Fruit fly (Drosophila melanogaster) whole organism, wandering third instar larva: ENCODE results near the gene CG34462.

Experiments used
- Abd-B ChIP-seq: fragments of >200 bp; optimal IDR thresholded peaks from 2 replicates; lab custom pipeline; 2017; ENCODE audit warnings: missing biosample characterization, missing genetic modification characterization
- CrebA ChIP-seq: fragments of 200-800 bp; sonication (Bioruptor generic); optimal IDR thresholded peaks from 2 replicates; lab custom pipeline; 2016; ENCODE audit warnings: missing biosample characterization, mild to moderate bottlenecking, missing genetic modification characterization, borderline replicate concordance
- GATAd ChIP-seq: sonication (Bioruptor generic); optimal IDR thresholded peaks from 2 replicates; lab custom pipeline; 2016; ENCODE audit warnings: missing biosample characterization, missing genetic modification characterization
- HLH106 ChIP-seq: fragments of 200-800 bp; optimal IDR thresholded peaks from 3 replicates; lab custom pipeline; 2019; ENCODE audit warnings: missing biosample characterization, mild to moderate bottlenecking, missing genetic modification characterization, moderate library complexity
- Hnf4 ChIP-seq: fragments of 200-800 bp; sonication (Bioruptor generic); optimal IDR thresholded peaks from 2 replicates; lab custom pipeline; 2016; ENCODE audit warnings: missing biosample characterization, mild to moderate bottlenecking, missing genetic modification characterization
- Hr78 ChIP-seq: fragments of >200 bp; optimal IDR thresholded peaks from 2 replicates; lab custom pipeline; 2017; ENCODE audit warnings: missing biosample characterization, missing genetic modification characterization
- Hr83 ChIP-seq: fragments of 200-300 bp; sonication (Bioruptor generic); optimal IDR thresholded peaks from 2 replicates; lab custom pipeline; 2016; ENCODE audit warnings: missing biosample characterization, mild to moderate bottlenecking, missing genetic modification characterization, moderate library complexity; ENCODE audit not compliant: poor library complexity, severe bottlenecking
- Jra ChIP-seq: sonication (Bioruptor generic); optimal IDR thresholded peaks from 2 replicates; lab custom pipeline; 2016; ENCODE audit warnings: missing biosample characterization, missing genetic modification characterization
- Mio ChIP-seq: sonication (Bioruptor generic); optimal IDR thresholded peaks from 2 replicates; lab custom pipeline; 2016; ENCODE audit warnings: missing biosample characterization, missing genetic modification characterization
- OdsH ChIP-seq: fragments of 200-800 bp; sonication (Bioruptor generic); optimal IDR thresholded peaks from 2 replicates; lab custom pipeline; 2016; ENCODE audit warnings: missing biosample characterization, mild to moderate bottlenecking, missing genetic modification characterization
- Rel ChIP-seq, 2 experiments: fragments of 200-800 bp; sonication (Bioruptor generic) in 1 of 2; optimal IDR thresholded peaks; 2 replicates in 1 of 2; 3 replicates in 1 of 2; lab custom pipeline; 2016 to 2019; ENCODE audit warnings: mild to moderate bottlenecking in 2 of 2, missing biosample characterization in 2 of 2, missing genetic modification characterization in 2 of 2, moderate library complexity in 1 of 2
- Sp1 ChIP-seq: fragments of 200-800 bp; sonication (Bioruptor generic); optimal IDR thresholded peaks from 3 replicates; lab custom pipeline; 2019; ENCODE audit warnings: missing biosample characterization, mild to moderate bottlenecking, missing genetic modification characterization, moderate library complexity
- Vsx2 ChIP-seq: fragments of 200-300, 225-300 bp; sonication (Bioruptor generic); optimal IDR thresholded peaks from 2 replicates; lab custom pipeline; 2018; ENCODE audit warnings: missing biosample characterization, missing genetic modification characterization; ENCODE audit not compliant: partially characterized antibody
- br ChIP-seq: fragments of 200-800 bp; sonication (Bioruptor generic); optimal IDR thresholded peaks from 2 replicates; lab custom pipeline; 2016; ENCODE audit warnings: missing biosample characterization, missing genetic modification characterization
- brk ChIP-seq: fragments of 200-800 bp; sonication (Bioruptor generic); optimal IDR thresholded peaks from 2 replicates; lab custom pipeline; 2016; ENCODE audit warnings: missing biosample characterization, mild to moderate bottlenecking, missing genetic modification characterization
- dl ChIP-seq, 2 experiments: fragments of 175-275, 200-275 bp in 1 of 2; fragments of 200-275 bp in 1 of 2; sonication (Bioruptor generic); optimal IDR thresholded peaks; lab custom pipeline; 2018; ENCODE audit warnings: mild to moderate bottlenecking in 2 of 2, missing biosample characterization in 2 of 2, missing genetic modification characterization in 2 of 2, moderate library complexity in 2 of 2; ENCODE audit not compliant: partially characterized antibody in 2 of 2, insufficient read depth in 1 of 2
- dsf ChIP-seq: sonication (Bioruptor generic); optimal IDR thresholded peaks from 2 replicates; lab custom pipeline; 2016; ENCODE audit warnings: missing biosample characterization, missing genetic modification characterization, borderline replicate concordance
- ey ChIP-seq: fragments of 200-800 bp; sonication (Bioruptor generic); optimal IDR thresholded peaks from 2 replicates; lab custom pipeline; 2016; ENCODE audit warnings: missing biosample characterization, missing genetic modification characterization
- foxo ChIP-seq, 2 experiments: fragments of 200-800 bp; sonication (Bioruptor generic); optimal IDR thresholded peaks; 2 replicates in 1 of 2; 3 replicates in 1 of 2; lab custom pipeline; 2016 to 2017; ENCODE audit warnings: missing biosample characterization in 2 of 2, missing genetic modification characterization in 2 of 2
- fru ChIP-seq: fragments of 200-800 bp; sonication (Bioruptor generic); optimal IDR thresholded peaks from 3 replicates; lab custom pipeline; 2016; ENCODE audit warnings: missing biosample characterization, mild to moderate bottlenecking, missing genetic modification characterization
- h ChIP-seq: fragments of 200-800 bp; sonication (Bioruptor generic); optimal IDR thresholded peaks from 3 replicates; lab custom pipeline; 2016; ENCODE audit warnings: missing biosample characterization, mild to moderate bottlenecking, missing genetic modification characterization
- lola ChIP-seq: fragments of >200 bp; optimal IDR thresholded peaks from 2 replicates; lab custom pipeline; 2017; ENCODE audit warnings: missing biosample characterization, missing genetic modification characterization
- pan ChIP-seq: fragments of >200 bp; optimal IDR thresholded peaks from 2 replicates; lab custom pipeline; 2017
- psq ChIP-seq: fragments of 200-800 bp; sonication (Bioruptor generic); optimal IDR thresholded peaks from 3 replicates; lab custom pipeline; 2017; ENCODE audit warnings: missing biosample characterization, mild to moderate bottlenecking, missing genetic modification characterization, moderate library complexity
- rgr ChIP-seq: fragments of 200-800 bp; sonication (Bioruptor generic); optimal IDR thresholded peaks from 3 replicates; lab custom pipeline; 2016; ENCODE audit warnings: missing biosample characterization, mild to moderate bottlenecking, missing genetic modification characterization
- sage ChIP-seq: fragments of 200-800 bp; sonication (Bioruptor generic); optimal IDR thresholded peaks from 2 replicates; lab custom pipeline; 2016; ENCODE audit warnings: missing biosample characterization, mild to moderate bottlenecking, missing genetic modification characterization
- sv ChIP-seq: fragments of 200-800 bp; sonication (Bioruptor generic); optimal IDR thresholded peaks from 3 replicates; lab custom pipeline; 2016; ENCODE audit warnings: missing biosample characterization, missing genetic modification characterization
- usp ChIP-seq: fragments of >200 bp; optimal IDR thresholded peaks from 2 replicates; lab custom pipeline; 2017; ENCODE audit warnings: missing biosample characterization, missing genetic modification characterization

The CG34462 gene

DNA sequence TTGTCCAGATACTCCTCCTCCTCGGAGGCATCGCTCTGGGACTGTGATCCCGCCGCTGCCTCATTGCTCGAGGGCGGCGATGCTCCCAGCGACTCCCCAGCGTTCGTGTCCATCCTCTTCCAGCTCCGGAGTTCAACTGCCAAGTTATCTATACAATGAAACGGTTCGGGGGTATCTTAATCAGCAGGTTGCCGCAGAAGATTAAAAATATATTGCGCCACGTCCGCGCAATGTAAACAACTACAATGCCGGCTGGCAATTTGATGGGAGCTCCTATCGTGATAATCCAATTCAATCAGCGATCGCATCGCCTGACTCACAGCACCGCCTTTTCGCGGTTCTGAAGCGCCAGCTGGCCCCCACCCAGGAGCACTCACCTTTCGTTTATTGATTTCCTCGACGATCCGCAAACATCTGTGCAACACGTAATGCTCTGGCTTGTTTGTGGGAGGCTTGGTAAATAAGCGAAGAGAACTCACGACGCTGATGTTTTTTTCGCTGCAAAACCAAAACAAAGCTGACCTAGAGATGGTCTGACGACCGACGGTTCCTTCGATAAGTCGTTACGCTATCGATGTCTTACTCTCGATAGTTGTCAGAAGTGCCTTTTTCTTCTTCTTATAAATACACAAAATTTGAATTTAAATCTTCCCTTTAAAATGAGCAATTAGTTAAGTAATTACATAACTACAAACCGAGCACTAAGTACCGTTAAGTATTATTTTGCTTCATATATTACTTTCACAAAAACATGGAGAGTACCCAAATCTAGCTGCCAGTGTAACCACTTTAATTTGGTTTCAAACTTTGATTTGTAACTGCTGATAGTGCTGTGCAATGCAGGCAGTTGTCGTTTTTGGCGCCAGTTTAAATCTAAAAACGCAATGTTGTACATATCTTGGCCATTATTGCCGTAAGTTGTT is 38.8 kb upstream of the CG34462 start, which contains the start of gene cert (continued):
- peak; percentile 54 for TF ChIP-seq brk (GFP tag; lab: Kevin White, UChicago)
- TF ChIP-seq, all 38 proteins: peak for 16

DNA sequence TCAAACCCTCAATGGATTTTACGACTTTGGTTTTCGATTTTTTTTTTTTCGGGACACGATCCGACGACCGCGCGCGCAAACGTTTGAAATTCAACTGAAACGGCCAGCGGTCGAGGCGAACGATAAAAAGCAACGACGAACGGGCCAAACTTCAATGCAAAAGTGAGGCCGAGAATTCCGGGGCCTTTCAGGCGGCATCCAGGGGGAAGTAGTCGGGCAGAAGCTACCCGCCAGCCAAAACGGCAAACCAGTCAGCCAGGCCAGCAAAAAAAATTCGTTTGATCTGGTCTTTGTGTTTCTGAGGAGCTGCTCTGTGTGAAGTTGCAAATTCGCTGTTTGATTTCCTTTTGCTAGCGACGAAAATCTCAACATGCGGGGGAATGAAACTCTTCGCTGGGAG is 33.2 kb upstream of the CG34462 start, which contains the start of gene CG7201:
Gene CG7201, minus strand, starts transcription at position 101 of the 400 bp plus-strand sequence.
- TF ChIP-seq Rel (GFP tag; optimal IDR thresholded peaks at IDR 0.05; lab: Kevin White, UChicago) (no peak), Rel (tag; optimal IDR thresholded peaks at IDR 0.05; lab: Kevin White, UChicago) (peak; percentile 1), psq (GFP tag; lab: Kevin White, UChicago) (no peak), GATAd (GFP tag; lab: Kevin White, UChicago) (no peak)

DNA sequence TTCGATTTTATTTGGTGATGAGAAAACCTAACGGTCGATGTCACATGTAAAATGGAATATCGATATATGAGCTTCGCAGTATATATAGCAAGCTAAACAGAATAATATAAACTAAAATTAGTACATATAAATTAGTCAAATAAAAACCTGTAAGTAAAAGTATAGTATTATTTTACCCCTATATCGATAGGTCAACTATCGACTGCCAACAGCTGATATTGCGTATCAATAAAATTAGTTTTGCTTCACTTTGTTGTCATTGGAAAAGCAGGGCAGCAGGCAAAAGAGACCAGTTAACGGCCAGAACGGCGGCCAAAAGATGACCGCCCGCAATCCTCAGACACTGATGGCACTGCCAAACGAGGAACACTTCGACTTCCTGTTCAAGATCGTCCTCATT is 31.4 kb upstream of the CG34462 start, which contains the start of gene Rab19:
Gene Rab19, plus strand, starts transcription at position 78 of the 400 bp plus-strand sequence.
- TF ChIP-seq Hr78, result peak; percentile 40
- no peak for TF ChIP-seq foxo (GFP tag; optimal IDR thresholded peaks at IDR 0.05; lab: Kevin White, UChicago)
- TF ChIP-seq pan (lab: Kevin White, UChicago), result no peak
- peak; percentile 18 for TF ChIP-seq brk (GFP tag; lab: Kevin White, UChicago)
- no peak for TF ChIP-seq br (GFP tag; lab: Kevin White, UChicago)
- TF ChIP-seq Abd-B (GFP tag; lab: Kevin White, UChicago), result no peak
- no peak for TF ChIP-seq Vsx2 (GFP tag; lab: Kevin White, UChicago)
- TF ChIP-seq usp, result no peak
- no peak for TF ChIP-seq Mio
- TF ChIP-seq sage (GFP tag; lab: Kevin White, UChicago), result no peak
- no peak for TF ChIP-seq Sp1 (GFP tag; lab: Kevin White, UChicago)
- TF ChIP-seq ey (GFP tag; lab: Kevin White, UChicago), result no peak
- TF ChIP-seq, all 38 proteins: peak for 2

DNA sequence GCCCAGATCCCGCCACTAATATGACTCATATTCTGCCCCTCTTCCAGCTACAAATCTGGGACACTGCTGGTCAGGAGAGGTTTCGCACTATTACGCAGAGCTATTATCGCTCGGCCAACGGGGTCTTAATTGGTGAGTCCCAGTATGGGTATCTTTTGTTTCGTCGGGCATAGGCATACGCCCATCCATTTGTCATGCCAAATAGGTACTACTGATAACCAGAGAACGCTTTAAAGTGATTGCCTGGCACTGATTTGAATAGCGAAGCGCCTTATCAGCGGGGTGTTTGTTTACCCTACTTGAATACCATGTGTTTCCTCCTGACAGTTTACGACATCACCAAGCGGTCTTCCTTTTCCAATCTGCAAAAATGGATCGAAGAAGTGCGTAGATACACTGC is 30.9 kb upstream of the CG34462 start:
- TF ChIP-seq Jra (GFP tag; lab: Kevin White, UChicago), result peak; percentile 5
- no peak for TF ChIP-seq pan (lab: Kevin White, UChicago)
- TF ChIP-seq Rel (GFP tag; optimal IDR thresholded peaks at IDR 0.05; lab: Kevin White, UChicago), result no peak
- TF ChIP-seq Rel (tag; optimal IDR thresholded peaks at IDR 0.05; lab: Kevin White, UChicago), result peak; percentile 82

DNA sequence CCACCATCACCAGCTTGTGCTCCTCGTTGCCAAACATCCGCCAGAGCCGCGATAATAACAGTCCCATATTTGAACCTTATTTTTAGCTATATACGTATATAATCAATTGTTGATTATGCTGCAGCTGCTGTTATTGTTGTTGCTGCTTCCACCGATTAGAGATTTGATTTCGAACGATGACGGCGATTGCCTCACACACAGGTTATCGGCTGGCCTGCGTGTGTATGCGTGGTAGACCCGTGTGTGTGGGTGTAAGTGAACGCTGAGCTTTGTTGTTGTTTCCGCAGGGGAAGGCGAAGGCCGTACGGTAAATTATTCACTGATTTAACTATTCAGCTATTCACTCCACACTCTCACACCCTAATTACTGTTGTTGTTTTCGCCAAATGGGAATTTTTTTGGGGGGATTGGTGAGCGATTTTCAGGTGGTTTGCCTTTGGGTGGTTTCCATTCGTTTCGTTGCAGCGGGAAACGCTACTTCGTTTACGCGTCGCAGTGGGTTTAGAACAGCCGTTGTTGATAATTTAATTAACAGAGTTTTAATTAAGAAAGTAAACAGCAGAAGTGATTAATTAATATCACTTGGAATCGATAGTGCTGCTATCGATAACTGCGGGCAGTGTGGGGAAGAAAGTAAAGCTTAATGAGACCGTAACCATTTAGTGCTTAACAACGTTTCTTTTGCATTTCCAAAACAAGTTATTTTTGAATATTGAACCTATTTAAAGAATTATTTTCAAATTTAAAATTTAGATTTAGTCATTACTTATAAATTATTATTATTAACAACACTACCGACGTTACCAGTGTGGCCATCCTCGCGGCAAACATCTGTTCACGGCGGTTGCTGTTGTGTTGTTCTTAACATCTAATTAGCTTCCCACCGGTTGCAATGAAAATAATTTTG is 28.9 kb upstream of the CG34462 start, which contains the start of the genes Arl5 and CG13671:
Gene Arl5, minus strand, starts transcription at position 616 of the 907 bp plus-strand sequence.
Gene CG13671, plus strand, starts transcription at position 841 of the 907 bp plus-strand sequence.
- TF ChIP-seq br (GFP tag; lab: Kevin White, UChicago) (peak; percentile 69), Hr83 (GFP tag; lab: Kevin White, UChicago) (peak; percentile 30), fru (GFP tag; lab: Kevin White, UChicago) (peak; percentile 86), GATAd (GFP tag; lab: Kevin White, UChicago) (peak; percentile 47), brk (GFP tag; lab: Kevin White, UChicago) (peak; percentile 89), dsf (GFP tag; lab: Kevin White, UChicago) (peak; percentile 79), ey (GFP tag; lab: Kevin White, UChicago) (peak; percentile 63), lola (GFP tag; lab: Kevin White, UChicago) (no peak), OdsH (GFP tag; lab: Kevin White, UChicago) (peak; percentile 84), CrebA (GFP tag; lab: Kevin White, UChicago) (no peak), usp (no peak), h (GFP tag; lab: Kevin White, UChicago) (peak; percentile 85), rgr (GFP tag; lab: Kevin White, UChicago) (peak; percentile 89), HLH106 (tag; lab: Kevin White, UChicago) (peak; percentile 59), psq (GFP tag; lab: Kevin White, UChicago) (peak; percentile 82), Vsx2 (GFP tag; lab: Kevin White, UChicago) (peak; percentile 97), Jra (GFP tag; lab: Kevin White, UChicago) (peak; percentile 88), sv (GFP tag; lab: Kevin White, UChicago) (peak; percentile 80), dl (GFP tag; optimal IDR thresholded peaks at IDR 0.05; lab: Kevin White, UChicago; ENCODE audit: insufficient read depth in 1 of 2, partially characterized antibody in 2 of 2) (no peak), foxo (GFP tag; optimal IDR thresholded peaks at IDR 0.05; lab: Kevin White, UChicago) (peak in 1 of 2 experiments; percentile 93), Sp1 (GFP tag; lab: Kevin White, UChicago) (peak; percentile 55), Rel (GFP tag; optimal IDR thresholded peaks at IDR 0.05; lab: Kevin White, UChicago) (no peak), Rel (tag; optimal IDR thresholded peaks at IDR 0.05; lab: Kevin White, UChicago) (peak; percentile 55), pan (lab: Kevin White, UChicago) (no peak), Hnf4 (peak; percentile 89)
